Worm (Caenorhabditis elegans): ENCODE results near the gene T25B9.9.

- TF ChIP-seq hmg-4 (GFP tag; optimal IDR thresholded peaks at IDR 0.05) (no peak), sea-1 (GFP tag; conservative IDR thresholded peaks at IDR 0.05) (no peak), F13C5.2 (tag; optimal IDR thresholded peaks at IDR 0.05) (no peak), tra-4 (tag; optimal IDR thresholded peaks at IDR 0.05) (no peak)
Observed at ce11 chrIV:10777076-10777475, 7.6 kb downstream of the T25B9.9 start.
